Worm (Caenorhabditis elegans): ENCODE results near the gene srd-41.

ce11 chrX:12285496-12285895 is 41.0 kb upstream of the srd-41 start, which contains the start of gene lips-2:
- TF ChIP-seq flt-1 (GFP tag; IDR thresholded peaks at IDR 0.05) (no peak), aly-1 (tag; optimal IDR thresholded peaks at IDR 0.05) (no peak)
